Worm (Caenorhabditis elegans) whole organism, L4 larva: Measurements from ENCODE around the gene C08F1.11.
"Not testable (repeated sequence)": the region's sequence is repeated elsewhere in the genome, so short reads cannot be mapped to it uniquely, and the experiment has no call there.

Experiments used
- F26F4.8 ChIP-seq: fragments of 200-800 bp; sonication (Bioruptor generic); conservative IDR thresholded peaks from 2 replicates; pipeline ENCODE4 v1.3.6; 2022; ENCODE audit warnings: missing genetic modification characterization, missing compliant biosample characterization
- Y105C5A.15 ChIP-seq: fragments of 200-800 bp; sonication (Bioruptor generic); IDR thresholded peaks from 2 replicates; pipeline ENCODE4 v1.3.6; 2022; ENCODE audit warnings: missing genetic modification characterization, missing compliant biosample characterization
- Y75B8A.6 ChIP-seq: fragments of 200-800 bp; sonication (Bioruptor generic); IDR thresholded peaks from 2 replicates; pipeline ENCODE4 v1.3.6; 2022; ENCODE audit warnings: missing genetic modification reagents, missing genetic modification characterization, missing compliant biosample characterization
- aha-1 ChIP-seq: fragments of 150-350 bp; peaks from one replicate; lab custom pipeline; 2014; ENCODE audit warnings: missing biosample characterization, missing genetic modification characterization
- ceh-82 ChIP-seq: sonication (generic microtip); optimal IDR thresholded peaks from 2 replicates; lab custom pipeline; 2017; ENCODE audit warnings: missing biosample characterization, missing genetic modification characterization
- ces-1 ChIP-seq: fragments of 150-350 bp; sonication (generic microtip); optimal IDR thresholded peaks from 4 replicates; lab custom pipeline; 2014; ENCODE audit warnings: missing biosample characterization, missing genetic modification reagents, missing genetic modification characterization
- daf-16 ChIP-seq, 3 experiments: sonication (generic microtip); optimal IDR thresholded peaks; 2 replicates each; lab custom pipeline; 2016 to 2017; ENCODE audit warnings: missing genetic modification characterization in 3 of 3, missing genetic modification reagents in 3 of 3, mild to moderate bottlenecking in 2 of 3, missing compliant biosample characterization in 2 of 3, missing biosample characterization in 1 of 3, moderate library complexity in 1 of 3
- dmd-6 ChIP-seq: fragments of 200-800 bp; sonication (Bioruptor generic); IDR thresholded peaks from 2 replicates; pipeline ENCODE4 v1.3.6; 2022; ENCODE audit warnings: missing genetic modification reagents, missing genetic modification characterization, missing compliant biosample characterization
- dmd-9 ChIP-seq: fragments of 200-800 bp; sonication (Bioruptor generic); IDR thresholded peaks from 2 replicates; pipeline ENCODE4 v1.3.6; 2022; ENCODE audit warnings: missing genetic modification reagents, missing genetic modification characterization, missing compliant biosample characterization
- dve-1 ChIP-seq: sonication (generic microtip); optimal IDR thresholded peaks from 2 replicates; lab custom pipeline; 2017; ENCODE audit warnings: antibody characterized with exemption, mild to moderate bottlenecking, missing genetic modification characterization, missing compliant biosample characterization; ENCODE audit not compliant: insufficient read depth
- hlh-11 ChIP-seq: fragments of 200-800 bp; sonication (Bioruptor generic); optimal IDR thresholded peaks from 2 replicates; lab custom pipeline; 2018; ENCODE audit warnings: mild to moderate bottlenecking, missing genetic modification characterization, missing compliant biosample characterization
- hlh-30 ChIP-seq: sonication (generic microtip); optimal IDR thresholded peaks from 2 replicates; lab custom pipeline; 2017; ENCODE audit warnings: antibody characterized with exemption, mild to moderate bottlenecking, missing genetic modification characterization, missing compliant biosample characterization; ENCODE audit not compliant: insufficient read depth
- hmg-1.1 ChIP-seq: fragments of 200-800 bp; sonication (Bioruptor generic); IDR thresholded peaks from 2 replicates; pipeline ENCODE4 v1.3.6; 2022; ENCODE audit warnings: missing genetic modification reagents, missing genetic modification characterization, missing compliant biosample characterization
- jun-1 ChIP-seq: fragments of 150-350 bp; optimal IDR thresholded peaks from 2 replicates; lab custom pipeline; 2014; ENCODE audit warnings: missing biosample characterization, missing genetic modification reagents, missing genetic modification characterization
- lin-15B ChIP-seq: fragments of 150-350 bp; sonication (generic microtip); optimal IDR thresholded peaks from 3 replicates; lab custom pipeline; 2014; ENCODE audit warnings: missing biosample characterization, missing genetic modification characterization
- lir-3 ChIP-seq: sonication (generic microtip); optimal IDR thresholded peaks from 2 replicates; lab custom pipeline; 2016; ENCODE audit warnings: mild to moderate bottlenecking, missing genetic modification characterization, missing compliant biosample characterization
- lsy-2 ChIP-seq, 2 experiments: fragments of 150-350 bp in 1 of 2; sonication (generic microtip) in 1 of 2; optimal IDR thresholded peaks; 2 replicates each; lab custom pipeline; 2014 to 2017; ENCODE audit warnings: missing biosample characterization in 2 of 2, missing genetic modification characterization in 2 of 2
- madf-5 ChIP-seq, 2 experiments: fragments of 200-800 bp; sonication (Bioruptor generic); IDR thresholded peaks; 2 replicates each; pipeline ENCODE4 v1.3.6; 2022; ENCODE audit warnings: missing compliant biosample characterization in 2 of 2, missing genetic modification characterization in 2 of 2
- madf-9 ChIP-seq: fragments of 200-800 bp; sonication (Bioruptor generic); conservative IDR thresholded peaks from 2 replicates; pipeline ENCODE4 v1.3.6; 2022; ENCODE audit warnings: missing genetic modification reagents, missing genetic modification characterization, missing compliant biosample characterization
- nhr-11 ChIP-seq: fragments of 150-350 bp; optimal IDR thresholded peaks from 2 replicates; lab custom pipeline; 2014; ENCODE audit warnings: missing biosample characterization, missing genetic modification characterization
- nhr-25 ChIP-seq: sonication (generic microtip); optimal IDR thresholded peaks from 2 replicates; lab custom pipeline; 2017; ENCODE audit warnings: missing genetic modification characterization, mild to moderate bottlenecking, missing compliant biosample characterization, antibody characterized with exemption, moderate library complexity, borderline replicate concordance; ENCODE audit not compliant: insufficient read depth
- nhr-28 ChIP-seq: fragments of 150-350 bp; optimal IDR thresholded peaks from 2 replicates; lab custom pipeline; 2014; ENCODE audit warnings: missing biosample characterization, missing genetic modification characterization
- nhr-76 ChIP-seq: fragments of 150-350 bp; optimal IDR thresholded peaks from 2 replicates; lab custom pipeline; 2014; ENCODE audit warnings: missing biosample characterization, missing genetic modification characterization
- php-3 ChIP-seq: fragments of 200-800 bp; sonication (Bioruptor generic); IDR thresholded peaks from 2 replicates; pipeline ENCODE4 v1.3.6; 2022; ENCODE audit warnings: missing genetic modification reagents, missing genetic modification characterization, missing compliant biosample characterization
- pqm-1 ChIP-seq: sonication (generic microtip); optimal IDR thresholded peaks from 2 replicates; lab custom pipeline; 2017; ENCODE audit warnings: missing biosample characterization, missing genetic modification characterization
- skn-1 ChIP-seq: fragments of 150-350 bp; optimal IDR thresholded peaks from 2 replicates; lab custom pipeline; 2014; ENCODE audit warnings: missing biosample characterization, missing genetic modification characterization
- snpc-4 ChIP-seq: fragments of 150-350 bp; optimal IDR thresholded peaks from 2 replicates; lab custom pipeline; 2014; ENCODE audit warnings: missing biosample characterization, missing genetic modification characterization
- spr-3 ChIP-seq: fragments of 200-800 bp; sonication (Bioruptor generic); optimal IDR thresholded peaks from 2 replicates; lab custom pipeline; 2018; ENCODE audit warnings: mild to moderate bottlenecking, missing genetic modification characterization, missing compliant biosample characterization
- unc-62 ChIP-seq, 3 experiments: fragments of 150-350 bp in 1 of 3; sonication (generic microtip); optimal IDR thresholded peaks in 2 of 3; peaks in 1 of 3; 1 replicate in 1 of 3; 2 replicates in 2 of 3; lab custom pipeline; 2014 to 2017; ENCODE audit warnings: missing biosample characterization in 3 of 3, missing genetic modification characterization in 3 of 3, missing genetic modification reagents in 3 of 3, missing genotype in 1 of 3
- zip-2 ChIP-seq: fragments of 150-350 bp; optimal IDR thresholded peaks from 2 replicates; lab custom pipeline; 2014; ENCODE audit warnings: missing biosample characterization, missing genetic modification characterization

C08F1.11 gene

DNA sequence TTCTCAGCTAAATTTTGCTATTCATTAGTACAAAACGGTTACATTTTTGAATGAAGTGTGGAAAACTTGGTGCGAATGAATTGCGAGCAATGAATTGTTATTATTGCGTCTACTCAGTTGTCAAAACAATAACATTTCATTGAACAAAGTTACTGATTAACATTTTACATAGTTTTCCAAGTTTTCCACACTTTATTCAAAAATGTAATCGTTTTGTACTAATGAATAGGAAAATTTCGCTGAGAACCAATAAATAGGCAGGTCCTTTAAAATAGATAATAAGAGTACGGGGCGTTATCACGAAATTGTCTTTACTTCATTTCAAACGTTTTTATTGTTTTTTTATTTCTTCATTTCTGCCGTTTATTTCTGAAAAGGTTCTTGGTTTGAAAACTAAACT is 2.2 kb downstream of the C08F1.11 start, which contains the start of gene math-4:
Gene math-4 (minus strand): TSS at position 101 of the 400 bp plus-strand sequence.
- TF ChIP-seq nhr-76 (tag; lab: Kevin White, UChicago) (no peak), Y75B8A.6 (GFP tag; lab: Robert Waterston, UW) (no peak), skn-1 (tag; lab: Kevin White, UChicago) (no peak), lin-15B (tag; lab: Kevin White, UChicago) (no peak), hmg-1.1 (GFP tag; lab: Robert Waterston, UW) (no peak), madf-9 (no peak), daf-16 (GFP tag; optimal IDR thresholded peaks at IDR 0.05; lab: Kevin White, UChicago) (no peak), daf-16 (tag; optimal IDR thresholded peaks at IDR 0.05; lab: Kevin White, UChicago) (no peak), lir-3 (tag; lab: Kevin White, UChicago) (no peak), aha-1 (tag; lab: Kevin White, UChicago) (no peak), madf-5 (GFP tag; IDR thresholded peaks at IDR 0.05; lab: Robert Waterston, UW) (no peak), ceh-82 (tag; lab: Kevin White, UChicago) (no peak), zip-2 (tag; lab: Kevin White, UChicago) (no peak), Y105C5A.15 (GFP tag; lab: Robert Waterston, UW) (no peak), hlh-30 (tag; lab: Kevin White, UChicago) (no peak)

DNA sequence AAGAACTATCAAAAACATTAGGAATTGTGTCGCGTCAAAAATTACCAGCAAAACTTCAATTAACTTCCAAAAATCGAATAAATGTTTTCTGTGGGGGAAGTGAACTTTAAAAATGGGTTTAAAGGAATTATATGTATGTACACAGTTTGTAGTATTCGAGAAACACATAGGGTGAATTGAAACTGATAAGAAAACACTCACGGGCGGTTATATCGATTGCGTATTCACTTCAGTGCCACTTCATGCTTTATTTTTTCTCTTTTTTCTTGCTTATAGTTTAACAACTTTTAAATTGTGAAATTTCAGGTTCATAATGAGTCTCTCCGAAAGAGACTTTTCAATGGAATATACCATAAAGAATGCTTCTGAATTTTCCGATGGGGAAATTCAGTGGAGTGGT is 9.5 kb downstream of the C08F1.11 start, which contains the start of gene F36H5.14:
Gene F36H5.14 (plus strand): TSS at position 301 of the 400 bp plus-strand sequence.
- TF ChIP-seq snpc-4; spr-3 (GFP tag; lab: Kevin White, UChicago); jun-1 (tag; lab: Kevin White, UChicago): not testable (repeated sequence)

DNA sequence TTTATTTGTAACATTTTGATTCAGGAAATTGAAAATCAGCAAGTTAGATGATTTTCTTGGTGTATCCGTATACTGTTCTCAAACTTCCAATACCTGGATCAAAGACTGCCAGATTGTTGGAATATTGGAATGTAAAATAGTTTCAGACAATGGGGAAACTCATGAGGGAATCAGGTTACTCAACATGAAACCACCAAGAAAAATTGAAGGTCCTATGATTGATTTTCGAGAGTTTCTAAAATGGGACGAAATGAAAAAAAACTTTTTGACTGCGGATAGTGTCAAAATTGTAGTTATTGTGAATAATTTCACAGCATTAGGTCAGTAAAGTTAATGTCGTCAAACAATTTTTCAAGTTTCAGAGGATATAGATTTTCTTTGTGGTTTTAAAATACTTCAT is 12.9 kb downstream of the C08F1.11 start, which contains the start of gene math-3:
Gene math-3 (plus strand): TSS at position 301 of the 400 bp plus-strand sequence.
- TF ChIP-seq unc-62 (GFP tag; optimal IDR thresholded peaks at IDR 0.05 in 1 of 2; lab: Kevin White, UChicago), result peak in 1 of 2 experiments; percentile 46
- TF ChIP-seq unc-62 (tag; optimal IDR thresholded peaks at IDR 0.05; lab: Kevin White, UChicago), result no peak
- TF ChIP-seq dmd-9 (GFP tag; lab: Robert Waterston, UW), result no peak
- no peak for TF ChIP-seq ces-1 (GFP tag; lab: Kevin White, UChicago)
- TF ChIP-seq dve-1 (tag; lab: Kevin White, UChicago), result no peak
- no peak for TF ChIP-seq F26F4.8 (GFP tag; lab: Robert Waterston, UW)
- TF ChIP-seq nhr-25 (tag; lab: Kevin White, UChicago), result no peak

DNA sequence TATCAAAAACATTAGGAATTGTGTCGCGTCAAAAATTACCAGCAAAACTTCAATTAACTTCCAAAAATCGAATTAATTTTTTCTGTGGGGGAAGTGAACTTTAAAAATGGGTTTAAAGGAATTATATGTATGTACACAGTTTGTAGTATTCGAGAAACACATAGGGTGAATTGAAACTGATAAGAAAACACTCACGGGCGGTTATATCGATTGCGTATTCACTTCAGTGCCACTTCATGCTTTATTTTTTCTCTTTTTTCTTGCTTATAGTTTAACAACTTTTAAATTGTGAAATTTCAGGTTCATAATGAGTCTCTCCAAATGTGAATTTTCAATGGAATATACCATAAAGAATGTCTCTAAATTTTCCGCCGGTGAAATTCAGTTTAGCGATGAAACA is 13.4 kb downstream of the C08F1.11 start, which contains the start of gene math-26:
Gene math-26 (plus strand): TSS at position 301 of the 400 bp plus-strand sequence.
- not testable (repeated sequence) for TF ChIP-seq lsy-2 (tag; optimal IDR thresholded peaks at IDR 0.05; lab: Kevin White, UChicago); nhr-11 (tag; lab: Kevin White, UChicago); nhr-28

DNA sequence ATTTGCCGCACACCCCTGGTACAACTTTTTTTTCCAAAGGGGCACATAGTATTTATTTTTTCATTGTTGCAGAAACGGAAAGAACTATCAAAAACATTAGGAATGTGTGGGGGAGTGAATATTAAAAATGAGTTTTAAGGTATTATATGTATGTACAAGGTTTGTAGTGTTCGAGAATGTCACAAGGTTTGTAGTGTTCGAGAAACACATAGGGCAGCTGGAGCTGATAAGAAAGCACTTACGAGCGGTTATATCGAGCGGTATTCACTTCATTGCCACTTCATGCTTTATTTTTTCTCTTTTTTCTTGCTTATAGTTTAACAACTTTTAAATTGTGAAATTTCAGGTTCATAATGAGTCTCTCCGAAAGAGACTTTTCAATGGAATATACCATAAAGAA is 17.2 kb downstream of the C08F1.11 start:
- TF ChIP-seq daf-16 (GFP tag; optimal IDR thresholded peaks at IDR 0.05; lab: Kevin White, UChicago), result not testable (repeated sequence)
- TF ChIP-seq daf-16 (tag; optimal IDR thresholded peaks at IDR 0.05; lab: Kevin White, UChicago) (peak; percentile 57), pqm-1 (tag; lab: Kevin White, UChicago) (peak; percentile 66), hlh-11 (tag; lab: Kevin White, UChicago) (peak; percentile 58), dmd-6 (GFP tag; lab: Robert Waterston, UW) (0 out of 2 replicates have a peak, but pooled peaks have one; percentile 19), aha-1 (tag; lab: Kevin White, UChicago) (peak; percentile 15), php-3 (GFP tag; lab: Robert Waterston, UW) (peak; percentile 37; the same call in 1 of the 2 replicates), nhr-28 (peak; percentile 95)
